Worm (Caenorhabditis elegans) whole organism, late embryonic: ENCODE data around the gene Y57A10A.4.

Experiments
- F13H6.1 ChIP-seq: sonication (generic microtip); optimal IDR thresholded peaks from 2 replicates; lab custom pipeline; 2016; ENCODE audit warnings: missing genetic modification characterization, missing compliant biosample characterization
- ceh-18 ChIP-seq: sonication (generic microtip); optimal IDR thresholded peaks from 2 replicates; lab custom pipeline; 2016; ENCODE audit warnings: missing genetic modification characterization, missing compliant biosample characterization
- ceh-30 ChIP-seq: fragments of 150-350 bp; optimal IDR thresholded peaks from 2 replicates; lab custom pipeline; 2014; ENCODE audit warnings: missing biosample characterization, missing genetic modification characterization
- dve-1 ChIP-seq: sonication (generic microtip); optimal IDR thresholded peaks from 2 replicates; lab custom pipeline; 2017; ENCODE audit warnings: antibody characterized with exemption, mild to moderate bottlenecking, missing genetic modification characterization, missing compliant biosample characterization
- ets-4 ChIP-seq: sonication (generic microtip); optimal IDR thresholded peaks from 2 replicates; lab custom pipeline; 2016; ENCODE audit warnings: missing genetic modification characterization, missing compliant biosample characterization
- eyg-1 ChIP-seq: sonication (generic microtip); optimal IDR thresholded peaks from 2 replicates; lab custom pipeline; 2016; ENCODE audit warnings: missing genotype, missing genetic modification characterization, missing compliant biosample characterization
- fkh-10 ChIP-seq: fragments of 150-350 bp; optimal IDR thresholded peaks from 2 replicates; lab custom pipeline; 2014; ENCODE audit warnings: missing biosample characterization, missing genetic modification reagents, missing genetic modification characterization
- lin-11 ChIP-seq: fragments of 200-800 bp; sonication (Bioruptor generic); optimal IDR thresholded peaks from 2 replicates; lab custom pipeline; 2018; ENCODE audit warnings: mild to moderate bottlenecking, missing genetic modification characterization, missing compliant biosample characterization
- pqm-1 ChIP-seq: sonication (generic microtip); optimal IDR thresholded peaks from 2 replicates; lab custom pipeline; 2016; ENCODE audit warnings: missing genetic modification characterization, missing compliant biosample characterization
- unc-86 ChIP-seq: sonication (generic microtip); optimal IDR thresholded peaks from 2 replicates; lab custom pipeline; 2016; ENCODE audit warnings: missing genetic modification characterization, missing compliant biosample characterization

DNA sequence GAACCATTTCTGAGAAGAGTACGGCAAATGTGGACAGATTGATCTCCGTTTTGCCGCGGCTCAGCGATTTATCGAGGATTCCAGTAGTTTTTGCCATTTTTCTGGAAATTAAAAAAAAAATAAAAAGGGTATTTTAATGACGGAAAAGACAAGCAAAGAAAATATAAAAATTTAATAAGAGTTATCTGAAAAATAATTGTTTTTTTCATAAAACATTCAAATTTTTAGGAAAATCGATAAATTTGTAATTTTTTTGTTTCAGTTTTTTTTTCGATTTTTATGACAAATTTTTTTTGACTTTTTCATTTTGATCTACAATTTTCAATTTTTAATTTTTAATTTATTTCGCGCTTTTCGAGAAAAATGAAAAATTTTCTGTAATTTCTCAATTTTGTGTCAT lies 50.5 kb downstream of the Y57A10A.4 start, which contains the start of gene trpp-5:
- TF ChIP-seq dve-1 (tag; lab: Kevin White, UChicago) (no peak), F13H6.1 (tag; lab: Kevin White, UChicago) (no peak), ceh-30 (no peak), fkh-10 (GFP tag; lab: Kevin White, UChicago) (no peak), ets-4 (tag; lab: Kevin White, UChicago) (no peak), lin-11 (tag; lab: Kevin White, UChicago) (no peak), unc-86 (tag; lab: Kevin White, UChicago) (no peak), pqm-1 (no peak), eyg-1 (no peak), ceh-18 (tag; lab: Kevin White, UChicago) (no peak)
